Worm (Caenorhabditis elegans) whole organism, young adult: Measurements from ENCODE around the gene T19H12.6.

Source experiments
- B0261.1 ChIP-seq: sonication (generic microtip); optimal IDR thresholded peaks from 2 replicates; lab custom pipeline; 2016; ENCODE audit warnings: mild to moderate bottlenecking, missing genetic modification characterization, moderate library complexity, missing compliant biosample characterization
- B0336.3 ChIP-seq: fragments of 200-800 bp; sonication (Bioruptor generic); IDR thresholded peaks from 2 replicates; pipeline ENCODE4 v1.3.6; 2022; ENCODE audit warnings: missing genetic modification characterization, missing compliant biosample characterization
- C17E4.6 ChIP-seq: fragments of 200-800 bp; sonication (Bioruptor generic); IDR thresholded peaks from 2 replicates; pipeline ENCODE4 v1.3.6; 2022; ENCODE audit warnings: missing genetic modification reagents, missing genetic modification characterization, missing compliant biosample characterization
- D2030.7 ChIP-seq: fragments of 200-800 bp; sonication (Bioruptor generic); IDR thresholded peaks from 2 replicates; pipeline ENCODE4 v1.3.6; 2022; ENCODE audit warnings: missing genetic modification reagents, missing genetic modification characterization, missing compliant biosample characterization
- F10E7.11 ChIP-seq: sonication (generic microtip); optimal IDR thresholded peaks from 2 replicates; lab custom pipeline; 2017; ENCODE audit warnings: mild to moderate bottlenecking, missing genetic modification characterization, moderate library complexity, missing compliant biosample characterization
- F33H1.4 ChIP-seq: fragments of 200-800 bp; sonication (Bioruptor generic); IDR thresholded peaks from 2 replicates; pipeline ENCODE4 v1.3.6; 2022; ENCODE audit warnings: missing genetic modification reagents, missing genetic modification characterization, missing compliant biosample characterization
- F39B2.1 ChIP-seq: fragments of 200-800 bp; sonication (Bioruptor generic); IDR thresholded peaks from 2 replicates; pipeline ENCODE4 v1.3.6; 2022; ENCODE audit warnings: missing genetic modification reagents, missing genetic modification characterization, missing compliant biosample characterization
- K12H6.12 ChIP-seq: fragments of 200-800 bp; sonication (Bioruptor generic); optimal IDR thresholded peaks from 2 replicates; lab custom pipeline; 2018; ENCODE audit warnings: mild to moderate bottlenecking, missing genetic modification characterization, missing compliant biosample characterization
- T07F8.4 ChIP-seq: sonication (generic microtip); optimal IDR thresholded peaks from 2 replicates; lab custom pipeline; 2016; ENCODE audit warnings: mild to moderate bottlenecking, missing genetic modification characterization, moderate library complexity, missing compliant biosample characterization
- T26A5.8 ChIP-seq: sonication (generic microtip); optimal IDR thresholded peaks from 2 replicates; lab custom pipeline; 2016; ENCODE audit warnings: missing genetic modification characterization, missing compliant biosample characterization
- aptf-2 ChIP-seq: fragments of 200-800 bp; sonication (Bioruptor generic); conservative IDR thresholded peaks from 2 replicates; pipeline ENCODE4 v1.3.6; 2022; ENCODE audit warnings: missing genetic modification reagents, missing genetic modification characterization, missing compliant biosample characterization
- ccch-3 ChIP-seq: fragments of 200-800 bp; sonication (Bioruptor generic); optimal IDR thresholded peaks from 2 replicates; lab custom pipeline; 2018; ENCODE audit warnings: mild to moderate bottlenecking, missing genetic modification characterization, missing compliant biosample characterization
- ceh-100 ChIP-seq: fragments of 200-800 bp; sonication (Bioruptor generic); IDR thresholded peaks from 2 replicates; pipeline ENCODE4 v1.3.6; 2022; ENCODE audit warnings: missing genetic modification reagents, missing genetic modification characterization, missing compliant biosample characterization
- ceh-91 ChIP-seq: fragments of 200-800 bp; sonication (Bioruptor generic); IDR thresholded peaks from 2 replicates; pipeline ENCODE4 v1.3.6; 2022; ENCODE audit warnings: missing genetic modification reagents, missing genetic modification characterization, missing compliant biosample characterization
- chd-7 ChIP-seq: sonication (generic microtip); optimal IDR thresholded peaks from 2 replicates; lab custom pipeline; 2016; ENCODE audit warnings: mild to moderate bottlenecking, missing genetic modification characterization, moderate library complexity, missing compliant biosample characterization
- dox-1 ChIP-seq: fragments of 200-800 bp; sonication (Bioruptor generic); IDR thresholded peaks from 2 replicates; pipeline ENCODE4 v1.3.6; 2022; ENCODE audit warnings: missing genetic modification reagents, missing genetic modification characterization, missing compliant biosample characterization
- efl-1 ChIP-seq: fragments of 150-350 bp; optimal IDR thresholded peaks from 2 replicates; lab custom pipeline; 2014; ENCODE audit warnings: missing biosample characterization, missing genetic modification reagents, missing genetic modification characterization
- egl-18 ChIP-seq: fragments of 200-800 bp; sonication (Bioruptor generic); IDR thresholded peaks from 2 replicates; pipeline ENCODE4 v1.3.6; 2022; ENCODE audit warnings: missing genetic modification reagents, missing genetic modification characterization, missing compliant biosample characterization
- egrh-3 ChIP-seq: fragments of 200-800 bp; sonication (Bioruptor generic); IDR thresholded peaks from 2 replicates; pipeline ENCODE4 v1.3.6; 2022; ENCODE audit warnings: missing genetic modification reagents, missing genetic modification characterization, missing compliant biosample characterization
- gei-17 ChIP-seq: fragments of 200-800 bp; sonication (Bioruptor generic); optimal IDR thresholded peaks from 2 replicates; lab custom pipeline; 2018; ENCODE audit warnings: mild to moderate bottlenecking, missing genetic modification characterization, missing compliant biosample characterization
- him-1 ChIP-seq: sonication (generic microtip); optimal IDR thresholded peaks from 2 replicates; lab custom pipeline; 2016; ENCODE audit warnings: missing genotype, missing genetic modification reagents, missing genetic modification characterization, missing compliant biosample characterization
- hlh-12 ChIP-seq: sonication (generic microtip); optimal IDR thresholded peaks from 2 replicates; lab custom pipeline; 2016; ENCODE audit warnings: missing genetic modification characterization, missing compliant biosample characterization
- hmg-20 ChIP-seq: fragments of 200-800 bp; sonication (Bioruptor generic); IDR thresholded peaks from 2 replicates; pipeline ENCODE4 v1.3.6; 2022; ENCODE audit warnings: missing genetic modification reagents, missing genetic modification characterization, missing compliant biosample characterization
- hrde-1 ChIP-seq: sonication (generic microtip); optimal IDR thresholded peaks from 2 replicates; lab custom pipeline; 2016; ENCODE audit warnings: missing genetic modification characterization, mild to moderate bottlenecking, missing compliant biosample characterization, moderate library complexity, missing genotype, missing genetic modification reagents, borderline replicate concordance
- hsf-1 ChIP-seq: fragments of 200-800 bp; sonication (Bioruptor generic); IDR thresholded peaks from 2 replicates; pipeline ENCODE4 v1.3.6; 2022; ENCODE audit warnings: missing genetic modification reagents, missing genetic modification characterization, missing compliant biosample characterization
- let-526 ChIP-seq: fragments of 200-800 bp; sonication (Bioruptor generic); IDR thresholded peaks from 2 replicates; pipeline ENCODE4 v1.3.6; 2022; ENCODE audit warnings: missing genetic modification reagents, missing genetic modification characterization, missing compliant biosample characterization
- lin-26 ChIP-seq: fragments of 200-800 bp; sonication (Bioruptor generic); IDR thresholded peaks from 2 replicates; pipeline ENCODE4 v1.3.6; 2022; ENCODE audit warnings: missing genetic modification reagents, missing genetic modification characterization, missing compliant biosample characterization
- lin-35 ChIP-seq, 3 experiments: fragments of 150-350 bp in 2 of 3; sonication (generic microtip) in 1 of 3; optimal IDR thresholded peaks; 2 replicates each; lab custom pipeline; 2014 to 2018; ENCODE audit warnings: missing biosample characterization in 3 of 3, missing genetic modification characterization in 3 of 3, missing genetic modification reagents in 3 of 3
- lsy-27 ChIP-seq: sonication (generic microtip); optimal IDR thresholded peaks from 2 replicates; lab custom pipeline; 2017; ENCODE audit warnings: missing genetic modification characterization, mild to moderate bottlenecking, missing compliant biosample characterization, antibody characterized with exemption, missing genotype, borderline replicate concordance; ENCODE audit not compliant: insufficient read depth
- madf-6 ChIP-seq: fragments of 200-800 bp; sonication (Bioruptor generic); IDR thresholded peaks from 2 replicates; pipeline ENCODE4 v1.3.6; 2022; ENCODE audit warnings: missing genetic modification reagents, missing genetic modification characterization, missing compliant biosample characterization
- madf-8 ChIP-seq: fragments of 200-800 bp; sonication (Bioruptor generic); conservative IDR thresholded peaks from 2 replicates; pipeline ENCODE4 v1.3.6; 2022; ENCODE audit warnings: missing genetic modification reagents, missing genetic modification characterization, missing compliant biosample characterization
- mes-4 ChIP-seq: sonication (generic microtip); optimal IDR thresholded peaks from 2 replicates; lab custom pipeline; 2016; ENCODE audit warnings: missing genotype, missing genetic modification characterization, missing compliant biosample characterization
- nfya-1 ChIP-seq: sonication (generic microtip); optimal IDR thresholded peaks from 2 replicates; lab custom pipeline; 2017; ENCODE audit warnings: antibody characterized with exemption, missing compliant biosample characterization, missing genetic modification characterization, borderline replicate concordance; ENCODE audit not compliant: insufficient read depth
- nhr-179 ChIP-seq: sonication (generic microtip); optimal IDR thresholded peaks from 2 replicates; lab custom pipeline; 2016; ENCODE audit warnings: mild to moderate bottlenecking, missing genetic modification characterization, missing compliant biosample characterization
- nhr-80 ChIP-seq: sonication (generic microtip); optimal IDR thresholded peaks from 2 replicates; lab custom pipeline; 2016; ENCODE audit warnings: missing genetic modification characterization, missing compliant biosample characterization
- pha-4 ChIP-seq: fragments of 150-350 bp; sonication (generic microtip); optimal IDR thresholded peaks from 2 replicates; lab custom pipeline; 2014; ENCODE audit warnings: missing biosample characterization, missing genetic modification reagents, missing genetic modification characterization
- rcor-1 ChIP-seq: fragments of 200-800 bp; sonication (Bioruptor generic); IDR thresholded peaks from 2 replicates; pipeline ENCODE4 v1.3.6; 2022; ENCODE audit warnings: missing genetic modification reagents, missing genetic modification characterization, missing compliant biosample characterization
- rec-8 ChIP-seq, 2 experiments: sonication (generic microtip); optimal IDR thresholded peaks; 2 replicates each; lab custom pipeline; 2016; ENCODE audit warnings: mild to moderate bottlenecking in 2 of 2, missing genetic modification characterization in 2 of 2, missing genetic modification reagents in 2 of 2, missing genotype in 2 of 2, missing biosample characterization in 1 of 2, missing compliant biosample characterization in 1 of 2, moderate library complexity in 1 of 2
- snpc-1.1 ChIP-seq: sonication (generic microtip); optimal IDR thresholded peaks from 2 replicates; lab custom pipeline; 2017; ENCODE audit warnings: missing genetic modification characterization, mild to moderate bottlenecking, missing compliant biosample characterization, antibody characterized with exemption, moderate library complexity, missing genotype, missing genetic modification reagents; ENCODE audit not compliant: insufficient read depth
- snpc-1.3 ChIP-seq: sonication (generic microtip); optimal IDR thresholded peaks from 2 replicates; lab custom pipeline; 2017; ENCODE audit warnings: missing genetic modification characterization, mild to moderate bottlenecking, missing compliant biosample characterization, antibody characterized with exemption, moderate library complexity, missing genotype, missing genetic modification reagents; ENCODE audit not compliant: insufficient read depth
- somi-1 ChIP-seq: fragments of 200-800 bp; sonication (Bioruptor generic); optimal IDR thresholded peaks from 2 replicates; lab custom pipeline; 2018; ENCODE audit warnings: mild to moderate bottlenecking, missing genetic modification characterization, missing compliant biosample characterization
- unc-62 ChIP-seq: fragments of 150-350 bp; optimal IDR thresholded peaks from 2 replicates; lab custom pipeline; 2014; ENCODE audit warnings: missing biosample characterization, missing genetic modification reagents, missing genetic modification characterization
- xnd-1 ChIP-seq: sonication (generic microtip); optimal IDR thresholded peaks from 2 replicates; lab custom pipeline; 2016; ENCODE audit warnings: missing genotype, missing genetic modification reagents, missing genetic modification characterization, missing compliant biosample characterization
- zim-3 ChIP-seq: sonication (generic microtip); optimal IDR thresholded peaks from 2 replicates; lab custom pipeline; 2017; ENCODE audit warnings: mild to moderate bottlenecking, missing genetic modification characterization, moderate library complexity, missing compliant biosample characterization
- ztf-22 ChIP-seq: fragments of 200-800 bp; sonication (Bioruptor generic); optimal IDR thresholded peaks from 2 replicates; lab custom pipeline; 2018; ENCODE audit warnings: mild to moderate bottlenecking, missing genetic modification characterization, moderate library complexity, missing compliant biosample characterization
- ztf-26 ChIP-seq: sonication (generic microtip); optimal IDR thresholded peaks from 2 replicates; lab custom pipeline; 2017; ENCODE audit warnings: missing genetic modification characterization, missing compliant biosample characterization
- ztf-6 ChIP-seq: fragments of 200-800 bp; sonication (Bioruptor generic); IDR thresholded peaks from 2 replicates; pipeline ENCODE4 v1.3.6; 2022; ENCODE audit warnings: missing genetic modification reagents, missing genetic modification characterization, missing compliant biosample characterization

The T19H12.6 gene

ce11 chrV:4826710-4827380 is 50.6 kb downstream of the T19H12.6 start, which contains the start of the genes hsp-6 and C37H5.5 (continued):
- TF ChIP-seq egrh-3 (GFP tag; lab: Robert Waterston, UW) (peak; percentile 26; the same call in 1 of the 2 replicates), dox-1 (peak; percentile 84), aptf-2 (GFP tag; lab: Robert Waterston, UW) (no peak), mes-4 (tag; lab: Kevin White, UChicago) (no peak), B0336.3 (GFP tag; lab: Robert Waterston, UW) (peak; percentile 79), F39B2.1 (GFP tag; lab: Robert Waterston, UW) (no peak), lin-35 (GFP tag; optimal IDR thresholded peaks at IDR 0.05; lab: Kevin White, UChicago) (peak in 1 of 3 experiments; percentile 42), ccch-3 (GFP tag; lab: Kevin White, UChicago) (no peak), chd-7 (tag; lab: Kevin White, UChicago) (no peak), him-1 (tag; lab: Kevin White, UChicago) (no peak), rec-8 (tag; optimal IDR thresholded peaks at IDR 0.05; lab: Kevin White, UChicago) (no peak), hlh-12 (tag; lab: Kevin White, UChicago) (no peak), xnd-1 (tag; lab: Kevin White, UChicago) (peak; percentile 52), T07F8.4 (tag; lab: Kevin White, UChicago) (no peak), F10E7.11 (tag; lab: Kevin White, UChicago) (no peak), hsf-1 (GFP tag; lab: Robert Waterston, UW) (peak; percentile 91), madf-8 (GFP tag; lab: Robert Waterston, UW) (peak; percentile 75), lin-26 (GFP tag; lab: Robert Waterston, UW) (peak; percentile 64; the same call in 1 of the 2 replicates), ztf-22 (GFP tag; lab: Kevin White, UChicago) (no peak), nhr-80 (peak; percentile 49), snpc-1.3 (peak; percentile 55), F33H1.4 (GFP tag; lab: Robert Waterston, UW) (peak; percentile 96), pha-4 (tag; lab: Kevin White, UChicago) (no peak), B0261.1 (no peak), C17E4.6 (GFP tag; lab: Robert Waterston, UW) (0 out of 2 replicates have a peak, but pooled peaks have one; percentile 63), gei-17 (GFP tag; lab: Kevin White, UChicago) (no peak), ztf-26 (tag; lab: Kevin White, UChicago) (peak; percentile 38), snpc-1.1 (peak; percentile 45), let-526 (GFP tag; lab: Robert Waterston, UW) (0 out of 2 replicates have a peak, but pooled peaks have one; percentile 52), egl-18 (GFP tag; lab: Robert Waterston, UW) (no peak), ceh-100 (GFP tag; lab: Robert Waterston, UW) (peak; percentile 79), unc-62 (no peak), ztf-6 (0 out of 2 replicates have a peak, but pooled peaks have one; percentile 30), K12H6.12 (tag; lab: Kevin White, UChicago) (peak; percentile 22), nhr-179 (tag; lab: Kevin White, UChicago) (no peak), nfya-1 (tag; lab: Kevin White, UChicago) (no peak), hmg-20 (no peak), ceh-91 (GFP tag; lab: Robert Waterston, UW) (peak; percentile 59; the same call in 1 of the 2 replicates), somi-1 (peak; percentile 56), T26A5.8 (tag; lab: Kevin White, UChicago) (no peak), efl-1 (GFP tag; lab: Kevin White, UChicago) (peak; percentile 45), lsy-27 (tag; lab: Kevin White, UChicago) (no peak), zim-3 (no peak), hrde-1 (tag; lab: Kevin White, UChicago) (no peak), D2030.7 (GFP tag; lab: Robert Waterston, UW) (peak; percentile 72), madf-6 (GFP tag; lab: Robert Waterston, UW) (peak; percentile 91), rcor-1 (peak; percentile 78)
